Worm (Caenorhabditis elegans) whole organism, L4 larva: ENCODE measurements around the gene C48D1.5.

Source experiments
- Y48G9A.11 ChIP-seq: fragments of 200-800 bp; sonication (Bioruptor generic); IDR thresholded peaks from 2 replicates; pipeline ENCODE4 v1.3.6; 2022; ENCODE audit warnings: missing genetic modification reagents, missing genetic modification characterization, missing compliant biosample characterization
- lin-13 ChIP-seq: fragments of 150-350 bp; optimal IDR thresholded peaks from 2 replicates; lab custom pipeline; 2014; ENCODE audit warnings: missing biosample characterization, missing genetic modification reagents, missing genetic modification characterization
- lin-39 ChIP-seq: fragments of 150-350 bp; optimal IDR thresholded peaks from 2 replicates; lab custom pipeline; 2014; ENCODE audit warnings: missing biosample characterization, missing genetic modification reagents, missing genetic modification characterization
- mdl-1 ChIP-seq, 2 experiments: fragments of 150-350 bp in 1 of 2; sonication (generic microtip) in 1 of 2; optimal IDR thresholded peaks; 2 replicates each; lab custom pipeline; 2014 to 2017; ENCODE audit warnings: missing biosample characterization in 2 of 2, missing genetic modification characterization in 2 of 2
- mep-1 ChIP-seq: fragments of 150-350 bp; sonication (generic microtip); optimal IDR thresholded peaks from 3 replicates; lab custom pipeline; 2014; ENCODE audit warnings: missing biosample characterization, missing genetic modification characterization
- skn-1 ChIP-seq: fragments of 150-350 bp; optimal IDR thresholded peaks from 2 replicates; lab custom pipeline; 2014; ENCODE audit warnings: missing biosample characterization, missing genetic modification characterization
- snpc-1.2 ChIP-seq: fragments of 200-800 bp; sonication (Bioruptor generic); IDR thresholded peaks from 2 replicates; pipeline ENCODE4 v1.3.6; 2022; ENCODE audit warnings: missing genetic modification reagents, missing genetic modification characterization, missing compliant biosample characterization
- snpc-4 ChIP-seq: fragments of 150-350 bp; optimal IDR thresholded peaks from 2 replicates; lab custom pipeline; 2014; ENCODE audit warnings: missing biosample characterization, missing genetic modification characterization
- unc-130 ChIP-seq: sonication (generic microtip); optimal IDR thresholded peaks from 2 replicates; lab custom pipeline; 2016; ENCODE audit warnings: missing genetic modification reagents, missing genetic modification characterization, missing compliant biosample characterization
- zag-1 ChIP-seq: fragments of 150-350 bp; optimal IDR thresholded peaks from 2 replicates; lab custom pipeline; 2014; ENCODE audit warnings: missing biosample characterization, missing genetic modification characterization

DNA sequence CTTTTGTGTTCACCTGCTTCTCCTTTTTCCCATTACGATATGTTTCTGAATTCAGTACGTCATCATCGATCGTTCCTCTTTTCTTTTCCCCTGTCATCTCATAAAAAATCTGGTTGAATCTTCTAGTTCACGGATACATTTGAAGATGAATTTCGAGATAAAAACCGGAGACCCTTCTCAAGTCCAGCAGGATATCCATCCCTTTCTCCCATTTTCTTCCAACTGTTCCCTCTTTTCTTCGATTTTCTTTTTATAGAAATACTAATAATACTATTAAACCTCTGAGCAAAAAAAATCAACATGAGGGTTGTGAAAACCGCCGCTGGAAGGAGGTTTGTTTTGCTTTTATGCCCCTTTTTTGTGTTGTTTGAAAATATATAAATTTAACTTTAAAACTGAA, 34.1 kb downstream of the C48D1.5 start, which contains the start of gene bus-12:
- TF ChIP-seq Y48G9A.11 (GFP tag; lab: Robert Waterston, UW) (no peak), zag-1 (tag; lab: Kevin White, UChicago) (no peak), unc-130 (GFP tag; lab: Kevin White, UChicago) (no peak), snpc-1.2 (GFP tag; lab: Robert Waterston, UW) (no peak), mdl-1 (tag; optimal IDR thresholded peaks at IDR 0.05; lab: Kevin White, UChicago) (no peak), lin-13 (GFP tag; lab: Kevin White, UChicago) (no peak), skn-1 (tag; lab: Kevin White, UChicago) (no peak), mep-1 (tag; lab: Kevin White, UChicago) (no peak), snpc-4 (tag; lab: Kevin White, UChicago) (no peak), lin-39 (tag; lab: Kevin White, UChicago) (no peak)
